Worm (Caenorhabditis elegans): Measurements from ENCODE around the gene F28G4.2.

The F28G4.2 gene

DNA sequence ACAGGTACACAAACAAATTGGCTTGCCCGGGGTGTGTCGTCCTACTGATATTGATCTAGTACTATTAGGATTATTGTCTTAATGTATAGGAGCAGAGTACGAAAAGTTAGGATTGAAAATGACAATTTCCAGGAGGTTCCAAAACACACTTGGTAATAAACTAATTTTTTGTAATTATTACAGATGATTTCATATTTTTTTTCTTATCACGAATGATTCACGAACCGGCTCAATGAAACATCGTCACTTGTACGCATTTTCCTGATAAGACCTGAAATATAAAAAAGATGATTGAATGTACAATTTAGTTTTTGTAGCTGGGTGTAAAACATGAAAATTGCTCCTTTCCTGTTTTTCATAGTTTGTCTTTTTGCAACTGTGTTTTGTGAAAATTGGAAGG lies 20.3 kb upstream of the F28G4.2 start, which contains the start of the genes C31A11.13 and oac-6:
Gene C31A11.13 (minus strand): TSS at position 113 of the 400 bp plus-strand sequence.
Gene oac-6 (plus strand): TSS at position 279 of the 400 bp plus-strand sequence.
- TF ChIP-seq pag-3 (tag; optimal IDR thresholded peaks at IDR 0.05; ENCODE audit: borderline replicate concordance) (no peak), elt-2 (tag; optimal IDR thresholded peaks at IDR 0.05) (peak; percentile 63), ref-2 (tag; optimal IDR thresholded peaks at IDR 0.05) (no peak), pat-9 (tag; optimal IDR thresholded peaks at IDR 0.05) (no peak), lim-6 (tag; optimal IDR thresholded peaks at IDR 0.05) (no peak), ceh-18 (tag; optimal IDR thresholded peaks at IDR 0.05) (no peak)

DNA sequence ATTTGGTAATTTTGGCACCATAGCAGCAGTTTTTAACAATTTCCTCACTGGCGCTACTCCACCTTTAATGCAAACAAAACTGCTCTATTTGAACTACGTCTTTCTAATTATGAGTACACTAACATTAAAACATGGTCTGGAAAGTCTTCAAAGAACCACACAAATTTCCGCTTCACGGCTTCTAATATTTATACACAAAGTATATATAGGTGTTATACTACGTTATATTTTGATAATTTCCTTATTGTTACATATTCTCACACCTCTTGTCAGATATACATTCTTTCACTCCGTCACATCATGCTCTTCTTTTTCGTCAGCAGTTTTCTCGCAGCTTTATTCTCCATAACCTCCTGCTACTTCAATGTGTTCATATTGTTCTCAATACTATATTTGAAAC lies 18.2 kb upstream of the F28G4.2 start, which contains the start of gene srbc-82:
Gene srbc-82 (plus strand): TSS at position 301 of the 400 bp plus-strand sequence.
- no peak for TF ChIP-seq ttx-3 (tag; optimal IDR thresholded peaks at IDR 0.05)
- TF ChIP-seq nhr-232 (tag; optimal IDR thresholded peaks at IDR 0.05) = no peak

ce11 chrV:16299834-16300233 lies 17.7 kb upstream of the F28G4.2 start:
- no peak for TF ChIP-seq fkh-6 (tag; optimal IDR thresholded peaks at IDR 0.05)
- TF ChIP-seq pros-1 (tag; optimal IDR thresholded peaks at IDR 0.05) = no peak
- TF ChIP-seq nhr-232 (tag; optimal IDR thresholded peaks at IDR 0.05) = no peak
- TF ChIP-seq ceh-45 (GFP tag; IDR thresholded peaks at IDR 0.05) = no peak
- no peak for TF ChIP-seq ets-4 (tag; optimal IDR thresholded peaks at IDR 0.05)
- no peak for TF ChIP-seq ceh-14 (tag; optimal IDR thresholded peaks at IDR 0.05)
- TF ChIP-seq npax-4 (tag; optimal IDR thresholded peaks at IDR 0.05) = no peak
- TF ChIP-seq ttx-3 (tag; optimal IDR thresholded peaks at IDR 0.05) = no peak
- TF ChIP-seq C08G9.2 (tag; optimal IDR thresholded peaks at IDR 0.05) = no peak
- TF ChIP-seq unc-42 (tag; optimal IDR thresholded peaks at IDR 0.05) = no peak
- no peak for TF ChIP-seq ceh-34 (tag; optimal IDR thresholded peaks at IDR 0.05)
- TF ChIP-seq lin-11 (tag; optimal IDR thresholded peaks at IDR 0.05) = no peak
- TF ChIP-seq fax-1 (tag; optimal IDR thresholded peaks at IDR 0.05) = no peak

DNA sequence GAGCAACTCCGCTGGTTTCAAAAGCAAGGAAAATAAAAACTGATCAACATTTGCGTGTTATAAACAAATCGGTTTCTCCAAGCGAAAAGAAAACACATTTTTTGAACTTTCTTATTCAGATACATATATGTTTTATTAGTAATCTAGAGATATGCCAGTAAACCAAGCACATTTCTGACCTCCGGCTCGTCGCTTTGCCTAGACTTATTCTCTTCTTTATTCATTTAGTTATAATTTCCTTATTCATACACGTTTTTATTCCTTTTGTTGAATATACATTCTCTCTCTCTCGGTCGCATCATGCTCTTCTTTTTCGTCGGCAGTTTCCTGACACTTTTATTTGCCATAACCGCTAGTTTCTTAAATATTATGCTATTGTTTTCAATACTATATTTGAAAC lies 16.5 kb upstream of the F28G4.2 start, which contains the start of gene srbc-84:
Gene srbc-84 (plus strand): TSS at position 301 of the 400 bp plus-strand sequence.
- no peak for TF ChIP-seq ttx-3 (tag; optimal IDR thresholded peaks at IDR 0.05)
- TF ChIP-seq fkh-10 (GFP tag; optimal IDR thresholded peaks at IDR 0.05) = no peak
- TF ChIP-seq hlh-30 (tag; optimal IDR thresholded peaks at IDR 0.05; ENCODE audit: insufficient read depth) = no peak
- no peak for TF ChIP-seq zip-5 (tag; optimal IDR thresholded peaks at IDR 0.05)
- no peak for TF ChIP-seq pha-4 (tag; optimal IDR thresholded peaks at IDR 0.05)
- no peak for TF ChIP-seq unc-3 (GFP tag; conservative IDR thresholded peaks at IDR 0.05)
- no peak for TF ChIP-seq unc-3 (tag; optimal IDR thresholded peaks at IDR 0.05)

DNA sequence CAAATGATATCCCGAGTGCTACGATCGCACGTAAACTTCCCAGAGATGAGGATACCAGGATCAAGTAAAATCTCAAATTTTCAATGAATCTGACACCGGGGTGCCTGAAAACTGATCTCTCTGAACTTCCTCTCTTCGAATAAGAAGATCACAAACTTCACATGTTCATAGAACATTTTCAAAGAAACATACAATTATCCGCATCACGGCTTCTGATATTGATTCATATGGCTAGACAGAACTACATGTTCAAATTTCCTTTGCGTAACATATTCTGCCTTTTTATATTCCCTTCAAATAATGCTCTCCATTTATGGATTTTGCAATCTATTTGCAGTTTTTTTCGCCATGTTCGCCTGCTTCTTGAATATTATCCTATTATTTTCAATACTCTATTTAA lies 14.9 kb upstream of the F28G4.2 start, which contains the start of gene srbc-83:
Gene srbc-83 (plus strand): TSS at position 301 of the 400 bp plus-strand sequence.
- no peak for TF ChIP-seq hlh-8 (tag; optimal IDR thresholded peaks at IDR 0.05)
- no peak for TF ChIP-seq ref-2 (tag; optimal IDR thresholded peaks at IDR 0.05)
- TF ChIP-seq fax-1 (tag; optimal IDR thresholded peaks at IDR 0.05) = no peak
- no peak for TF ChIP-seq hlh-13 (GFP tag; optimal IDR thresholded peaks at IDR 0.05)
- TF ChIP-seq unc-3 (GFP tag; conservative IDR thresholded peaks at IDR 0.05) = no peak
- no peak for TF ChIP-seq unc-3 (tag; optimal IDR thresholded peaks at IDR 0.05)
- no peak for TF ChIP-seq che-1 (tag; optimal IDR thresholded peaks at IDR 0.05)
- TF ChIP-seq pag-3 (tag; optimal IDR thresholded peaks at IDR 0.05; ENCODE audit: borderline replicate concordance) = no peak

- no peak for TF ChIP-seq pha-2 (tag; optimal IDR thresholded peaks at IDR 0.05)
- no peak for TF ChIP-seq ceh-2 (tag; optimal IDR thresholded peaks at IDR 0.05)
- no peak for TF ChIP-seq ahr-1 (tag; optimal IDR thresholded peaks at IDR 0.05)
- no peak for TF ChIP-seq unc-3 (GFP tag; conservative IDR thresholded peaks at IDR 0.05)
- TF ChIP-seq unc-3 (tag; optimal IDR thresholded peaks at IDR 0.05) = no peak
- TF ChIP-seq sdc-2 (tag; optimal IDR thresholded peaks at IDR 0.05) = no peak
- TF ChIP-seq F13H6.1 (tag; optimal IDR thresholded peaks at IDR 0.05) = no peak
- no peak for TF ChIP-seq ceh-9 (tag; optimal IDR thresholded peaks at IDR 0.05)
- no peak for TF ChIP-seq ceh-30 (tag; optimal IDR thresholded peaks at IDR 0.05)
- no peak for TF ChIP-seq hlh-30 (tag; optimal IDR thresholded peaks at IDR 0.05; ENCODE audit: insufficient read depth)
- TF ChIP-seq nhr-232 (tag; optimal IDR thresholded peaks at IDR 0.05) = no peak
These were observed 10.3 kb upstream of the F28G4.2 start, which contains the start of gene oac-5 for ce11 chrV:16292409-16292808. oac-5 (plus strand) TSS chrV:16292709.
